Fruit fly (Drosophila melanogaster): ENCODE data around the gene CG15721.

The CG15721 gene

dm6 chrX:12937825-12938520 lies 32.5 kb upstream of the CG15721 start:
- peak; percentile 35 for TF ChIP-seq kay (GFP tag; ENCODE audit: borderline replicate concordance)
- TF ChIP-seq CG7101 (tag; optimal IDR thresholded peaks at IDR 0.05), result peak; percentile 44
- TF ChIP-seq CG14711 (tag; optimal IDR thresholded peaks at IDR 0.05), result peak; percentile 13
- TF ChIP-seq tj (GFP tag; optimal IDR thresholded peaks at IDR 0.05), result no peak
- peak; percentile 14 for TF ChIP-seq CG33017 (tag; optimal IDR thresholded peaks at IDR 0.05)
- no peak for TF ChIP-seq toe (GFP tag; optimal IDR thresholded peaks at IDR 0.05)
- no peak for TF ChIP-seq CG5204 (GFP tag; optimal IDR thresholded peaks at IDR 0.05)
- TF ChIP-seq Crg-1 (GFP tag; optimal IDR thresholded peaks at IDR 0.05), result no peak

DNA sequence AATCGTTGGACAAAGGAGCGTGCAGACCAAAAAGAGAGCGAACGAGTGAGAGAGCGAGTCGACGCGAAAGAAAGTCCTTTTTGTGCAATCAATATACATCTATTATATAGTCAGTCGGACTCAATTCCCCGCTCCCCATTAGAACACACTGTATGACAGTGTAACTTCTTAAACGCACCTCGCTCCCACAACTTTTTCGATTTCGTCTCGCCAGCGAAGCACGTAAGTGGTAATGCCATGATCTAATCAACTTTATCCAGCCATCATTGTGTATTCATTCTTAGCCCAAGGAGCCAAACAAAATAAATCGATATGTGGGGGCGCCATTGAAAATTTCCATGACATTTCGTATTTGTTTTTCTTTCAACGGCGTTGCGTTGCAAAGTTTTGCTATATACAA lies 31.5 kb upstream of the CG15721 start:
- TF ChIP-seq CG5204 (GFP tag; optimal IDR thresholded peaks at IDR 0.05) (no peak), CG7101 (tag; optimal IDR thresholded peaks at IDR 0.05) (no peak), ovo (GFP tag; optimal IDR thresholded peaks at IDR 0.05) (no peak), kay (GFP tag; ENCODE audit: borderline replicate concordance) (no peak), toe (GFP tag; optimal IDR thresholded peaks at IDR 0.05) (no peak)

DNA sequence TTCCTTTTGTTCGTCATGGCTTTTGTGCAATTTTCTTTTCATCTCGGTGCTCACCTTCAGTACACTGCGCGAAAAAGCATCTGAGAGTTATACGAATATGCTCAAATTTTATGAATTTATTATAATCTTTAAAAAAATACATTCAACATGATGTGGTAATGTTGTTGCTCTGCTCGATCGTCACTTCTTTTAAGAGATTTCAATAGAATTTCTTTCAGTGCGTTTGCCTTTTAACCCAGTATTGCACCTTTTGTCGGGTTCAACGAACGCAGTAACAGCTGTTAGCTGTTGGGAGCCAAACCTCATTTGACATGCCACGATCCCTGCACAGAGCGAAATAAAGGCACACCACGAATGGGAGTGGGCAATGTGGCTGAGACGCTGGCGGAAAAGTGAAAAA lies 30.6 kb upstream of the CG15721 start:
- TF ChIP-seq CG33017 (tag; optimal IDR thresholded peaks at IDR 0.05) (no peak), Mnt (GFP tag; optimal IDR thresholded peaks at IDR 0.05) (no peak), bab1 (GFP tag; optimal IDR thresholded peaks at IDR 0.05) (no peak), CG1620 (GFP tag; optimal IDR thresholded peaks at IDR 0.05) (no peak), Crg-1 (GFP tag; optimal IDR thresholded peaks at IDR 0.05) (no peak)

- no peak for TF ChIP-seq CG7045 (GFP tag; optimal IDR thresholded peaks at IDR 0.05)
- TF ChIP-seq kay (GFP tag; ENCODE audit: borderline replicate concordance), result no peak
- no peak for TF ChIP-seq CG5204 (GFP tag; optimal IDR thresholded peaks at IDR 0.05)
- no peak for TF ChIP-seq ovo (GFP tag; optimal IDR thresholded peaks at IDR 0.05)
- TF ChIP-seq Hr96 (GFP tag; optimal IDR thresholded peaks at IDR 0.05), result no peak
- no peak for TF ChIP-seq Clk (GFP tag; optimal IDR thresholded peaks at IDR 0.05)
- no peak for TF ChIP-seq Crg-1 (GFP tag; optimal IDR thresholded peaks at IDR 0.05)
- TF ChIP-seq bab1 (GFP tag; optimal IDR thresholded peaks at IDR 0.05), result no peak
- TF ChIP-seq tj (GFP tag; optimal IDR thresholded peaks at IDR 0.05), result no peak
- TF ChIP-seq CG11617 (GFP tag; optimal IDR thresholded peaks at IDR 0.05), result no peak
- no peak for TF ChIP-seq CG14711 (tag; optimal IDR thresholded peaks at IDR 0.05)
- no peak for TF ChIP-seq CG12768 (GFP tag; optimal IDR thresholded peaks at IDR 0.05)
- no peak for TF ChIP-seq CG33017 (tag; optimal IDR thresholded peaks at IDR 0.05)
- TF ChIP-seq CG7101 (tag; optimal IDR thresholded peaks at IDR 0.05), result no peak
- no peak for TF ChIP-seq cnc (optimal IDR thresholded peaks at IDR 0.05)
- TF ChIP-seq Mnt (GFP tag; optimal IDR thresholded peaks at IDR 0.05), result no peak
- TF ChIP-seq CG1620 (GFP tag; optimal IDR thresholded peaks at IDR 0.05), result no peak
These were observed 30.1 kb upstream of the CG15721 start for dm6 chrX:12940396-12940795.

- TF ChIP-seq tj (GFP tag; optimal IDR thresholded peaks at IDR 0.05), result no peak
- no peak for TF ChIP-seq CG12768 (GFP tag; optimal IDR thresholded peaks at IDR 0.05)
- TF ChIP-seq Crg-1 (GFP tag; optimal IDR thresholded peaks at IDR 0.05), result no peak
- TF ChIP-seq ovo (GFP tag; optimal IDR thresholded peaks at IDR 0.05), result no peak
- TF ChIP-seq Hr96 (GFP tag; optimal IDR thresholded peaks at IDR 0.05), result no peak
These were observed 22.8 kb upstream of the CG15721 start for dm6 chrX:12947670-12948069.

- no peak for TF ChIP-seq pad (GFP tag; optimal IDR thresholded peaks at IDR 0.05)
- TF ChIP-seq Crg-1 (GFP tag; optimal IDR thresholded peaks at IDR 0.05), result no peak
- no peak for TF ChIP-seq toe (GFP tag; optimal IDR thresholded peaks at IDR 0.05)
- no peak for TF ChIP-seq cnc (optimal IDR thresholded peaks at IDR 0.05)
- no peak for TF ChIP-seq cic (GFP tag; optimal IDR thresholded peaks at IDR 0.05)
- no peak for TF ChIP-seq Hr96 (GFP tag; optimal IDR thresholded peaks at IDR 0.05)
- TF ChIP-seq tj (GFP tag; optimal IDR thresholded peaks at IDR 0.05), result no peak
- no peak for TF ChIP-seq CG12768 (GFP tag; optimal IDR thresholded peaks at IDR 0.05)
- no peak for TF ChIP-seq CG5204 (GFP tag; optimal IDR thresholded peaks at IDR 0.05)
- TF ChIP-seq CG33017 (tag; optimal IDR thresholded peaks at IDR 0.05), result no peak
- no peak for TF ChIP-seq ovo (GFP tag; optimal IDR thresholded peaks at IDR 0.05)
- no peak for TF ChIP-seq kay (GFP tag; ENCODE audit: borderline replicate concordance)
- TF ChIP-seq CG7045 (GFP tag; optimal IDR thresholded peaks at IDR 0.05), result no peak
- no peak for TF ChIP-seq bab1 (GFP tag; optimal IDR thresholded peaks at IDR 0.05)
- TF ChIP-seq CG7101 (tag; optimal IDR thresholded peaks at IDR 0.05), result no peak
- no peak for TF ChIP-seq CG11617 (GFP tag; optimal IDR thresholded peaks at IDR 0.05)
- TF ChIP-seq CG14711 (tag; optimal IDR thresholded peaks at IDR 0.05), result no peak
- TF ChIP-seq CG1620 (GFP tag; optimal IDR thresholded peaks at IDR 0.05), result no peak
- TF ChIP-seq Mnt (GFP tag; optimal IDR thresholded peaks at IDR 0.05), result no peak
These were observed 13.1 kb upstream of the CG15721 start, which contains the start of gene hec for dm6 chrX:12957412-12957895. Gene hec, minus strand, starts transcription at chrX:12957462.

DNA sequence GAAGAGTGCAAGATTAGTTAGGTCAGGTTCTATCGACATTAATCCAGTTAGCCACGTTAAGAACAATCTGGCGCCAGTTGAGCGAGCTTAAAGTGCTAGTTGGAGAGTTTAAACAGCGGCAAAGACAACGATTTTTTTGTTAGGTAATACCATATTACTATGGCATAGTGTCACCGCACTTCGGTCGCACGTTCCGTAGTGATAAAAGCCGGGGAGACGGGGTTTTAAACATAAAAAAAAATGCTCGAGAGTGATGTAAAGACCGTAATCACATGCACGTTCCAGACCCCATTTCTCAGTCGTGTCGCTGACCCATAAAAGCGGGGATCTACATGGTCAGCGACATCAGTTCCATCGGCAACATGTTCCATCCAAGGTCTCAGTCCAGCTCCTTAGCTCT lies 11.6 kb upstream of the CG15721 start, which contains the start of gene CG32642:
Gene CG32642, plus strand, starts transcription at position 301 of the 400 bp plus-strand sequence.
- no peak for TF ChIP-seq Hr96 (GFP tag; optimal IDR thresholded peaks at IDR 0.05)
- no peak for TF ChIP-seq CG11617 (GFP tag; optimal IDR thresholded peaks at IDR 0.05)
- TF ChIP-seq CG7101 (tag; optimal IDR thresholded peaks at IDR 0.05), result no peak
- no peak for TF ChIP-seq tj (GFP tag; optimal IDR thresholded peaks at IDR 0.05)
- no peak for TF ChIP-seq cic (GFP tag; optimal IDR thresholded peaks at IDR 0.05)
- TF ChIP-seq toe (GFP tag; optimal IDR thresholded peaks at IDR 0.05), result no peak
- no peak for TF ChIP-seq CG5204 (GFP tag; optimal IDR thresholded peaks at IDR 0.05)
- no peak for TF ChIP-seq cnc (optimal IDR thresholded peaks at IDR 0.05)
- no peak for TF ChIP-seq CG7045 (GFP tag; optimal IDR thresholded peaks at IDR 0.05)
- no peak for TF ChIP-seq ovo (GFP tag; optimal IDR thresholded peaks at IDR 0.05)
- no peak for TF ChIP-seq CG14711 (tag; optimal IDR thresholded peaks at IDR 0.05)
- no peak for TF ChIP-seq pad (GFP tag; optimal IDR thresholded peaks at IDR 0.05)
- no peak for TF ChIP-seq Clk (GFP tag; optimal IDR thresholded peaks at IDR 0.05)
- TF ChIP-seq CG12768 (GFP tag; optimal IDR thresholded peaks at IDR 0.05), result no peak
- TF ChIP-seq CG1620 (GFP tag; optimal IDR thresholded peaks at IDR 0.05), result no peak
- TF ChIP-seq bab1 (GFP tag; optimal IDR thresholded peaks at IDR 0.05), result no peak
- no peak for TF ChIP-seq Crg-1 (GFP tag; optimal IDR thresholded peaks at IDR 0.05)
- no peak for TF ChIP-seq CG33017 (tag; optimal IDR thresholded peaks at IDR 0.05)
